Fruit fly (Drosophila melanogaster) whole organism, embryonic: ENCODE results near the gene RabGGTa.

Experiments used
- CG18764 ChIP-seq: fragments of 200-800 bp; sonication (Bioruptor generic); optimal IDR thresholded peaks from 3 replicates; lab custom pipeline; 2016; ENCODE audit warnings: missing biosample characterization, missing genetic modification characterization
- CG33213 ChIP-seq: fragments of 200-800 bp; sonication (Bioruptor generic); optimal IDR thresholded peaks from 3 replicates; lab custom pipeline; 2016; ENCODE audit warnings: missing biosample characterization, missing genetic modification characterization
- CG7556 ChIP-seq: fragments of 200-800 bp; sonication (Bioruptor generic); optimal IDR thresholded peaks from 2 replicates; lab custom pipeline; 2017; ENCODE audit warnings: missing biosample characterization, mild to moderate bottlenecking, missing genetic modification characterization
- CG8478 ChIP-seq: fragments of >200 bp; optimal IDR thresholded peaks from 2 replicates; lab custom pipeline; 2018
- Hr78 ChIP-seq, 2 experiments: fragments of 200-800 bp in 1 of 2; fragments of >200 bp in 1 of 2; sonication (Bioruptor generic) in 1 of 2; optimal IDR thresholded peaks; 2 replicates each; lab custom pipeline; 2017 to 2019; ENCODE audit warnings: missing biosample characterization in 2 of 2, missing genetic modification characterization in 2 of 2, mild to moderate bottlenecking in 1 of 2, moderate library complexity in 1 of 2
- gt ChIP-seq: fragments of 200-800 bp; sonication (Bioruptor generic); IDR thresholded peaks from 2 replicates; pipeline ENCODE4 v1.3.6; 2022; ENCODE audit warnings: missing biosample characterization, missing genetic modification characterization
- ranshi ChIP-seq: fragments of 200-800 bp; sonication (Bioruptor generic); IDR thresholded peaks from 2 replicates; pipeline ENCODE4 v1.3.6; 2022; ENCODE audit warnings: missing biosample characterization, missing genetic modification characterization

DNA sequence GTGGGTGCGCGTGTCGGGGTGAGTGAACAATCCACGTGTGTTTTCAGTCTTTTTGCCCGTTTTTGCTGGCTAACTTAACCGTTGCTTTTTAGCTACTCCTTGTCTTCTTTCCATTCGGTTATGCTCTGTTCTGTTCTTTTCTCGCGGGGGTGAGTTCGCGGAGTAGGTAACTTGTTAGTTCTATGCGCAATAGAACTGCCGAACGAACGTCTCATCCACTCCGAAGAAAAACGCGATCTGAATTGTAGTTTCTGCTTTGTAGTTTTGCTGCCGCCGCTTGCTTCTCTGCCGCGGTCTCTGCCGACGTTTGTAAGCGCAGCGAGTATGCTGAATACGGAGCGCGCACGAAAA, 41.4 kb upstream of the RabGGTa start:
- TF ChIP-seq CG8478 (lab: Kevin White, UChicago) = no peak
- no peak for TF ChIP-seq ranshi
- TF ChIP-seq Hr78 (GFP tag; optimal IDR thresholded peaks at IDR 0.05; lab: Kevin White, UChicago) = no peak
- no peak for TF ChIP-seq CG7556 (GFP tag; lab: Kevin White, UChicago)
- no peak for TF ChIP-seq gt (GFP tag; lab: Robert Waterston, UW)
- TF ChIP-seq CG33213 (GFP tag; lab: Kevin White, UChicago) = no peak
- no peak for TF ChIP-seq CG18764 (GFP tag; lab: Kevin White, UChicago)
